Worm (Caenorhabditis elegans) whole organism, young adult: Measurements from ENCODE around the gene nhl-1.
A peak's percentile ranks its signal among the peaks of the same experiment; 100 is the strongest.

Source experiments
- B0019.2 ChIP-seq: fragments of 200-800 bp; sonication (Bioruptor generic); conservative IDR thresholded peaks from 2 replicates; pipeline ENCODE4 v1.3.6; 2022; ENCODE audit warnings: missing genetic modification reagents, missing genetic modification characterization, missing compliant biosample characterization
- B0261.1 ChIP-seq: sonication (generic microtip); optimal IDR thresholded peaks from 2 replicates; lab custom pipeline; 2016; ENCODE audit warnings: mild to moderate bottlenecking, missing genetic modification characterization, moderate library complexity, missing compliant biosample characterization
- B0336.3 ChIP-seq: fragments of 200-800 bp; sonication (Bioruptor generic); IDR thresholded peaks from 2 replicates; pipeline ENCODE4 v1.3.6; 2022; ENCODE audit warnings: missing genetic modification characterization, missing compliant biosample characterization
- F33H1.4 ChIP-seq: fragments of 200-800 bp; sonication (Bioruptor generic); IDR thresholded peaks from 2 replicates; pipeline ENCODE4 v1.3.6; 2022; ENCODE audit warnings: missing genetic modification reagents, missing genetic modification characterization, missing compliant biosample characterization
- F37B4.10 ChIP-seq: fragments of 200-800 bp; sonication (Bioruptor generic); IDR thresholded peaks from 2 replicates; pipeline ENCODE4 v1.3.6; 2022; ENCODE audit warnings: missing genetic modification characterization, missing compliant biosample characterization
- F39B2.1 ChIP-seq: fragments of 200-800 bp; sonication (Bioruptor generic); IDR thresholded peaks from 2 replicates; pipeline ENCODE4 v1.3.6; 2022; ENCODE audit warnings: missing genetic modification reagents, missing genetic modification characterization, missing compliant biosample characterization
- T26A5.8 ChIP-seq: sonication (generic microtip); optimal IDR thresholded peaks from 2 replicates; lab custom pipeline; 2016; ENCODE audit warnings: missing genetic modification characterization, missing compliant biosample characterization
- Y53F4B.3 ChIP-seq: fragments of 200-800 bp; sonication (Bioruptor generic); IDR thresholded peaks from 2 replicates; pipeline ENCODE4 v1.3.6; 2022; ENCODE audit warnings: missing genetic modification reagents, missing genetic modification characterization, missing compliant biosample characterization
- Y53G8AR.9 ChIP-seq: fragments of 200-800 bp; sonication (Bioruptor generic); conservative IDR thresholded peaks from 2 replicates; pipeline ENCODE4 v1.3.6; 2022; ENCODE audit warnings: missing genetic modification reagents, missing genetic modification characterization, missing compliant biosample characterization
- Y56A3A.18 ChIP-seq: fragments of 200-800 bp; sonication (Bioruptor generic); IDR thresholded peaks from 2 replicates; pipeline ENCODE4 v1.3.6; 2022; ENCODE audit warnings: missing genetic modification reagents, missing genetic modification characterization, missing compliant biosample characterization
- Y79H2A.3 ChIP-seq: fragments of 200-800 bp; sonication (Bioruptor generic); conservative IDR thresholded peaks from 2 replicates; pipeline ENCODE4 v1.3.6; 2022; ENCODE audit warnings: missing genetic modification reagents, missing genetic modification characterization, missing compliant biosample characterization
- Y95B8A.8 ChIP-seq: fragments of 200-800 bp; sonication (Bioruptor generic); IDR thresholded peaks from 2 replicates; pipeline ENCODE4 v1.3.6; 2022; ENCODE audit warnings: missing genetic modification reagents, missing genetic modification characterization, missing compliant biosample characterization
- aptf-2 ChIP-seq: fragments of 200-800 bp; sonication (Bioruptor generic); conservative IDR thresholded peaks from 2 replicates; pipeline ENCODE4 v1.3.6; 2022; ENCODE audit warnings: missing genetic modification reagents, missing genetic modification characterization, missing compliant biosample characterization
- aptf-3 ChIP-seq: fragments of 200-800 bp; sonication (Bioruptor generic); IDR thresholded peaks from 2 replicates; pipeline ENCODE4 v1.3.6; 2022; ENCODE audit warnings: missing genetic modification characterization, missing compliant biosample characterization
- atf-7 ChIP-seq: sonication (generic microtip); optimal IDR thresholded peaks from 2 replicates; lab custom pipeline; 2017; ENCODE audit warnings: mild to moderate bottlenecking, missing genetic modification characterization, missing compliant biosample characterization
- athp-1 ChIP-seq: sonication (generic microtip); optimal IDR thresholded peaks from 2 replicates; lab custom pipeline; 2017; ENCODE audit warnings: mild to moderate bottlenecking, missing genetic modification characterization, missing compliant biosample characterization
- cebp-2 ChIP-seq: fragments of 200-800 bp; sonication (Bioruptor generic); IDR thresholded peaks from 2 replicates; pipeline ENCODE4 v1.3.6; 2022; ENCODE audit warnings: missing genetic modification characterization, missing compliant biosample characterization
- ceh-100 ChIP-seq: fragments of 200-800 bp; sonication (Bioruptor generic); IDR thresholded peaks from 2 replicates; pipeline ENCODE4 v1.3.6; 2022; ENCODE audit warnings: missing genetic modification reagents, missing genetic modification characterization, missing compliant biosample characterization
- ceh-91 ChIP-seq: fragments of 200-800 bp; sonication (Bioruptor generic); IDR thresholded peaks from 2 replicates; pipeline ENCODE4 v1.3.6; 2022; ENCODE audit warnings: missing genetic modification reagents, missing genetic modification characterization, missing compliant biosample characterization
- dox-1 ChIP-seq: fragments of 200-800 bp; sonication (Bioruptor generic); IDR thresholded peaks from 2 replicates; pipeline ENCODE4 v1.3.6; 2022; ENCODE audit warnings: missing genetic modification reagents, missing genetic modification characterization, missing compliant biosample characterization
- dpl-1 ChIP-seq: fragments of 150-350 bp; optimal IDR thresholded peaks from 2 replicates; lab custom pipeline; 2014; ENCODE audit warnings: missing biosample characterization, missing genetic modification reagents, missing genetic modification characterization
- egl-44 ChIP-seq: fragments of 200-800 bp; sonication (Bioruptor generic); IDR thresholded peaks from 2 replicates; pipeline ENCODE4 v1.3.6; 2022; ENCODE audit warnings: missing genetic modification reagents, missing genetic modification characterization, missing compliant biosample characterization
- ekl-4 ChIP-seq: fragments of 200-800 bp; sonication (Bioruptor generic); IDR thresholded peaks from 2 replicates; pipeline ENCODE4 v1.3.6; 2022; ENCODE audit warnings: missing genetic modification reagents, missing genetic modification characterization, missing compliant biosample characterization
- hmg-1.2 ChIP-seq: fragments of 200-800 bp; sonication (Bioruptor generic); IDR thresholded peaks from 2 replicates; pipeline ENCODE4 v1.3.6; 2022; ENCODE audit warnings: missing genetic modification reagents, missing genetic modification characterization, missing compliant biosample characterization
- hsf-1 ChIP-seq: fragments of 200-800 bp; sonication (Bioruptor generic); IDR thresholded peaks from 2 replicates; pipeline ENCODE4 v1.3.6; 2022; ENCODE audit warnings: missing genetic modification reagents, missing genetic modification characterization, missing compliant biosample characterization
- let-607 ChIP-seq, 2 experiments: fragments of 200-800 bp in 1 of 2; sonication (Bioruptor generic) in 1 of 2; sonication (generic microtip) in 1 of 2; optimal IDR thresholded peaks; 2 replicates each; lab custom pipeline; 2016 to 2018; ENCODE audit warnings: mild to moderate bottlenecking in 2 of 2, missing compliant biosample characterization in 2 of 2, missing genetic modification characterization in 2 of 2, moderate library complexity in 2 of 2, missing genotype in 1 of 2
- lin-26 ChIP-seq: fragments of 200-800 bp; sonication (Bioruptor generic); IDR thresholded peaks from 2 replicates; pipeline ENCODE4 v1.3.6; 2022; ENCODE audit warnings: missing genetic modification reagents, missing genetic modification characterization, missing compliant biosample characterization
- lin-54 ChIP-seq: fragments of 200-800 bp; sonication (Bioruptor generic); optimal IDR thresholded peaks from 2 replicates; lab custom pipeline; 2018; ENCODE audit warnings: mild to moderate bottlenecking, missing genetic modification characterization, missing compliant biosample characterization
- madf-3 ChIP-seq: fragments of 200-800 bp; sonication (Bioruptor generic); IDR thresholded peaks from 2 replicates; pipeline ENCODE4 v1.3.6; 2022; ENCODE audit warnings: missing genetic modification reagents, missing genetic modification characterization, missing compliant biosample characterization
- madf-6 ChIP-seq: fragments of 200-800 bp; sonication (Bioruptor generic); IDR thresholded peaks from 2 replicates; pipeline ENCODE4 v1.3.6; 2022; ENCODE audit warnings: missing genetic modification reagents, missing genetic modification characterization, missing compliant biosample characterization
- madf-8 ChIP-seq: fragments of 200-800 bp; sonication (Bioruptor generic); conservative IDR thresholded peaks from 2 replicates; pipeline ENCODE4 v1.3.6; 2022; ENCODE audit warnings: missing genetic modification reagents, missing genetic modification characterization, missing compliant biosample characterization
- mcd-1 ChIP-seq: fragments of 200-800 bp; sonication (Bioruptor generic); IDR thresholded peaks from 2 replicates; pipeline ENCODE4 v1.3.6; 2022; ENCODE audit warnings: missing genetic modification reagents, missing genetic modification characterization, missing compliant biosample characterization
- nfya-2 ChIP-seq: fragments of 200-800 bp; sonication (Bioruptor generic); IDR thresholded peaks from 2 replicates; pipeline ENCODE4 v1.3.6; 2022; ENCODE audit warnings: missing genetic modification reagents, missing genetic modification characterization, missing compliant biosample characterization
- nfyb-1 ChIP-seq: fragments of 200-800 bp; sonication (Bioruptor generic); IDR thresholded peaks from 2 replicates; pipeline ENCODE4 v1.3.6; 2022; ENCODE audit warnings: missing genetic modification reagents, missing genetic modification characterization, missing compliant biosample characterization
- nhr-120 ChIP-seq: fragments of 200-800 bp; sonication (Bioruptor generic); IDR thresholded peaks from 2 replicates; pipeline ENCODE4 v1.3.6; 2022; ENCODE audit warnings: missing genetic modification characterization, missing compliant biosample characterization
- nhr-90 ChIP-seq: sonication (generic microtip); optimal IDR thresholded peaks from 2 replicates; lab custom pipeline; 2016; ENCODE audit warnings: missing genotype, mild to moderate bottlenecking, missing genetic modification characterization, missing compliant biosample characterization
- pbrm-1 ChIP-seq: fragments of 200-800 bp; sonication (Bioruptor generic); IDR thresholded peaks from 2 replicates; pipeline ENCODE4 v1.3.6; 2022; ENCODE audit warnings: missing genetic modification reagents, missing genetic modification characterization, missing compliant biosample characterization
- rcor-1 ChIP-seq: fragments of 200-800 bp; sonication (Bioruptor generic); IDR thresholded peaks from 2 replicates; pipeline ENCODE4 v1.3.6; 2022; ENCODE audit warnings: missing genetic modification reagents, missing genetic modification characterization, missing compliant biosample characterization
- rpc-1 ChIP-seq, 2 experiments: fragments of 150-350 bp in 1 of 2; sonication (generic microtip) in 1 of 2; optimal IDR thresholded peaks; 2 replicates each; lab custom pipeline; 2014 to 2018; ENCODE audit warnings: missing biosample characterization in 1 of 2, missing genetic modification characterization in 1 of 2, missing genetic modification reagents in 1 of 2, missing genotype in 1 of 2
- tbp1 ChIP-seq: fragments of 200-800 bp; sonication (Bioruptor generic); optimal IDR thresholded peaks from 2 replicates; lab custom pipeline; 2018; ENCODE audit warnings: mild to moderate bottlenecking, missing genetic modification characterization, missing compliant biosample characterization
- xnd-1 ChIP-seq: sonication (generic microtip); optimal IDR thresholded peaks from 2 replicates; lab custom pipeline; 2016; ENCODE audit warnings: missing genotype, missing genetic modification reagents, missing genetic modification characterization, missing compliant biosample characterization
- zfh-2 ChIP-seq: fragments of 200-800 bp; sonication (Bioruptor generic); conservative IDR thresholded peaks from 2 replicates; pipeline ENCODE4 v1.3.6; 2022; ENCODE audit warnings: missing genetic modification reagents, missing genetic modification characterization, missing compliant biosample characterization
- ztf-18 ChIP-seq: sonication (generic microtip); optimal IDR thresholded peaks from 2 replicates; lab custom pipeline; 2016; ENCODE audit warnings: missing genotype, mild to moderate bottlenecking, missing genetic modification characterization, missing compliant biosample characterization
- ztf-22 ChIP-seq: fragments of 200-800 bp; sonication (Bioruptor generic); optimal IDR thresholded peaks from 2 replicates; lab custom pipeline; 2018; ENCODE audit warnings: mild to moderate bottlenecking, missing genetic modification characterization, moderate library complexity, missing compliant biosample characterization
- ztf-25 ChIP-seq: fragments of 200-800 bp; sonication (Bioruptor generic); IDR thresholded peaks from 2 replicates; pipeline ENCODE4 v1.3.6; 2022; ENCODE audit warnings: missing genetic modification reagents, missing genetic modification characterization, missing compliant biosample characterization

Gene nhl-1

DNA sequence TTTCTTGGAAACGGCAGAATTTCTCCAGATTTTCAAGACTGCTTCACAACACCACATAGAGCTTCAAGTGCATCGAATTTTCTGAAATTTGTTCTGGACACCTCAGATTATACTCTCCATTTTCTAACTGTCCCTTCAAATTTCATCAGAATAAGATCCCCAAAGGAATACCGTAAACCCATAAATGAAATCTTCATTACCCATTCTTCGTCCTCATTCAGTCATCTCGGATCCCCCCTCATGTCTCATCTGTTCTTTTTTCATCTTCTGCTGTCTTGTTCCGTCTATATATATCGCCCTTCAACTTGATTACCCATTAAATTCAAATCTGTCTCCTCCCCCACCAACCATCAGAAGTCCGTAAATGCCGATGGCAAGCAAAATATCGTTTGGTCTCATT, 39.6 kb downstream of the nhl-1 start:
- TF ChIP-seq F37B4.10 (no peak), aptf-2 (no peak), F33H1.4 (GFP tag; lab: Robert Waterston, UW) (no peak), let-607 (tag; optimal IDR thresholded peaks at IDR 0.05; lab: Kevin White, UChicago) (no peak), ztf-22 (no peak), xnd-1 (no peak), nfya-2 (GFP tag; lab: Robert Waterston, UW) (no peak), dpl-1 (GFP tag; lab: Kevin White, UChicago) (no peak), atf-7 (no peak)

DNA sequence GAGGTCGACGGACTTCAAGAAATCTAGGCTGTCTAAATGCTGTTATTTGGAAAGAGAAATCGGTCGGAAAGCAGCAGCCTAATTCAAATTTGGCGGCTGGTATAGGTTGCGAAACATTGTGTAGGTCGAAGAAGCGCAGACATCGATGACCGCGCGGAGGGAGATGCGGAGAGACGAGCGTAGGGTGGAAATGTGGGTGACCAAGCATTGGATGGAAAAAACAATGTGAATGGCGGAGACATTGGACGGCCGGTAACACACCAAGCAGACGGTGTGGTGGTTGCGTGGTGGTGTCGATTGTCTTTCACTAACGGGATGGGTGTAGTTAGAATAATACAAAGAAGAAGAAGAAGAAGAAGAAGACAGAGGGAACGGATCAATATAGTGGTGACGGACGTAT, 41.2 kb downstream of the nhl-1 start:
- no peak for TF ChIP-seq nhr-90
- TF ChIP-seq hmg-1.2, result peak; percentile 35; the same call in 1 of the 2 replicates

DNA sequence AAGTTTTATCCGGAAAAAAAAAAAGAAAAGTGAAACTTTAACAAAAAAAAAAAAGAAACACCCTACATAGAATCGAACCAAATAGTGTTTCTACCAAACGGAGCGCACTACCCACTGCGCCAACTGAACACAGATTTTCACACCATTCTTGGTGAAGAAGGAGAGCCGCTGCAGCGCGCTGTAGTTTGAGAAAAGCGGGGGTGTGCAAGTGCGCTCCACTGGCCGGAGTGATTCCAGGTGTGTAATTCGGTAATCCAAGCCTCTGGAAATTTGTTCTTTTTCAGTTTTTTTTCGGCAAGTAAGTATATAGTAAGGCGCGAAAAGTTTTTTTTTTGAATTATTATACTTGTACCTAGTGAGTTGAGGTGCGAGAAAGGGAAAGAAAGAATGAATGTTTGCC, 42.8 kb downstream of the nhl-1 start:
- peak; percentile 86 for TF ChIP-seq tbp1 (GFP tag; lab: Kevin White, UChicago)
- peak; percentile 59 for TF ChIP-seq Y53F4B.3 (GFP tag; lab: Robert Waterston, UW)
- TF ChIP-seq mcd-1 (GFP tag; lab: Robert Waterston, UW), result peak; percentile 96
- peak; percentile 82; the same call in 1 of the 2 replicates for TF ChIP-seq nfyb-1 (GFP tag; lab: Robert Waterston, UW)
- 0 out of 2 replicates have a peak, but pooled peaks have one; percentile 36 for TF ChIP-seq Y79H2A.3 (GFP tag; lab: Robert Waterston, UW)
- TF ChIP-seq madf-8 (GFP tag; lab: Robert Waterston, UW), result peak; percentile 29; the same call in 1 of the 2 replicates
- TF ChIP-seq F33H1.4 (GFP tag; lab: Robert Waterston, UW), result peak; percentile 48
- peak; percentile 68 for TF ChIP-seq rcor-1
- TF ChIP-seq ekl-4 (GFP tag; lab: Robert Waterston, UW), result peak; percentile 80
- TF ChIP-seq hsf-1 (GFP tag; lab: Robert Waterston, UW), result peak; percentile 68
- TF ChIP-seq pbrm-1 (GFP tag; lab: Robert Waterston, UW), result peak; percentile 69
- peak; percentile 56; the same call in 1 of the 2 replicates for TF ChIP-seq Y95B8A.8
- peak; percentile 45 for TF ChIP-seq lin-54 (GFP tag; lab: Kevin White, UChicago)
- peak; percentile 59; the same call in 1 of the 2 replicates for TF ChIP-seq ceh-100
- 0 out of 2 replicates have a peak, but pooled peaks have one; percentile 25 for TF ChIP-seq F39B2.1
- peak; percentile 86 for TF ChIP-seq madf-3 (GFP tag; lab: Robert Waterston, UW)
- peak; percentile 91 for TF ChIP-seq aptf-3
- TF ChIP-seq egl-44 (GFP tag; lab: Robert Waterston, UW), result peak; percentile 80
- TF ChIP-seq nhr-120 (GFP tag; lab: Robert Waterston, UW), result 0 out of 2 replicates have a peak, but pooled peaks have one; percentile 73
- peak; percentile 84 for TF ChIP-seq madf-6 (GFP tag; lab: Robert Waterston, UW)
- TF ChIP-seq T26A5.8, result peak; percentile 5
- peak; percentile 85 for TF ChIP-seq lin-26 (GFP tag; lab: Robert Waterston, UW)
- TF ChIP-seq ztf-25 (GFP tag; lab: Robert Waterston, UW), result peak; percentile 59; the same call in 1 of the 2 replicates
- TF ChIP-seq B0336.3 (GFP tag; lab: Robert Waterston, UW), result peak; percentile 64; the same call in 1 of the 2 replicates
- TF ChIP-seq Y53G8AR.9, result peak; percentile 80
- TF ChIP-seq nhr-90, result peak; percentile 1
- peak; percentile 33 for TF ChIP-seq rpc-1 (optimal IDR thresholded peaks at IDR 0.05; lab: Kevin White, UChicago)
- peak; percentile 66 for TF ChIP-seq rpc-1 (tag; optimal IDR thresholded peaks at IDR 0.05; lab: Kevin White, UChicago)
- TF ChIP-seq dox-1, result peak; percentile 80
- TF ChIP-seq B0019.2, result peak; percentile 23; the same call in 1 of the 2 replicates
- peak; percentile 36 for TF ChIP-seq ztf-18 (tag; lab: Kevin White, UChicago)
- peak; percentile 69 for TF ChIP-seq B0261.1
- TF ChIP-seq ceh-91 (GFP tag; lab: Robert Waterston, UW), result peak; percentile 41
- TF ChIP-seq zfh-2 (GFP tag; lab: Robert Waterston, UW), result 0 out of 2 replicates have a peak, but pooled peaks have one; percentile 9
- TF ChIP-seq hmg-1.2, result peak; percentile 77
- TF ChIP-seq cebp-2 (GFP tag; lab: Robert Waterston, UW), result peak; percentile 77; the same call in 1 of the 2 replicates
- peak; percentile 3 for TF ChIP-seq athp-1 (tag; lab: Kevin White, UChicago)
- TF ChIP-seq Y56A3A.18 (GFP tag; lab: Robert Waterston, UW), result peak; percentile 59; the same call in 1 of the 2 replicates
